Fruit fly (Drosophila melanogaster): Measurements from ENCODE around the gene IFT46.

Gene IFT46

DNA sequence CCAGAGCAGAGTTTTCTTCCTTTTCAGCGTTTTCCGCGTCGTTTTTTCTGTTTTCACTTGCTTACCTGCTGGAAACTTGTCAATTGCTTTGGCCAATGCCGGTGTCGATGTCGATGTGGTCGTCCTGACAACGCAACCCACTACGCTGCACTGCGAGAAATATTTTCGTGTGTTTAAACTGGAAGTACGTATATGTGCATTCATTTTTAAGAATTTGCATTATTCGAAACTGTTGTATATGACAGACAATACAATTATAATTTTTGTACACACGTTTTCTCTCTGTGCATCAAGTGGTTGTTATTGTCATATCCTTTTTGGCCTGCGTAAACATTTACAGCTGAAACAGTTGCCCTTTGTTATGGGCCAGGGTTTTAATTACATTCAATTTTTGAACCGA, at the start of gene IFT46 (continued):
- TF ChIP-seq chif (GFP tag; optimal IDR thresholded peaks at IDR 0.05): peak in 1 of 2 experiments; percentile 43
- peak; percentile 24 to 26 for TF ChIP-seq dpn (GFP tag; optimal IDR thresholded peaks at IDR 0.05)
- TF ChIP-seq sug (tag; optimal IDR thresholded peaks at IDR 0.05): no peak
- TF ChIP-seq H15 (GFP tag; IDR thresholded peaks at IDR 0.05): 0 out of 3 replicates have a peak, but pooled peaks have one; percentile 23
- TF ChIP-seq Antp (GFP tag; optimal IDR thresholded peaks at IDR 0.05): peak; percentile 17
- 0 out of 2 replicates have a peak, but pooled peaks have one; percentile 23 for TF ChIP-seq Ada2b (GFP tag; IDR thresholded peaks at IDR 0.05)
- TF ChIP-seq CG17829 (tag; optimal IDR thresholded peaks at IDR 0.05): peak; percentile 3
- no peak for TF ChIP-seq gfzf (GFP tag; optimal IDR thresholded peaks at IDR 0.05)
- 0 out of 2 replicates have a peak, but pooled peaks have one; percentile 26 for TF ChIP-seq Ptx1 (GFP tag; IDR thresholded peaks at IDR 0.05)
- TF ChIP-seq tgo (GFP tag; IDR thresholded peaks at IDR 0.05): 0 out of 3 replicates have a peak, but pooled peaks have one; percentile 14
- peak; percentile 55 for TF ChIP-seq fd102C (GFP tag; optimal IDR thresholded peaks at IDR 0.05)
- TF ChIP-seq fru (optimal IDR thresholded peaks at IDR 0.05): no peak
- TF ChIP-seq CG15479 (GFP tag; optimal IDR thresholded peaks at IDR 0.05): peak; percentile 73
- TF ChIP-seq CG6689 (GFP tag; IDR thresholded peaks at IDR 0.05): 0 out of 2 replicates have a peak, but pooled peaks have one; percentile 12
- no peak for TF ChIP-seq CG43689 (GFP tag; IDR thresholded peaks at IDR 0.05)
- peak; percentile 61 for TF ChIP-seq Xrp1 (GFP tag; IDR thresholded peaks at IDR 0.05)
- TF ChIP-seq CG18262 (tag; optimal IDR thresholded peaks at IDR 0.05): peak; percentile 11
- no peak for TF ChIP-seq lov (optimal IDR thresholded peaks at IDR 0.05)
- 0 out of 3 replicates have a peak, but pooled peaks have one; percentile 61 for TF ChIP-seq lov (GFP tag; IDR thresholded peaks at IDR 0.05)
- TF ChIP-seq phol (tag; optimal IDR thresholded peaks at IDR 0.05): peak; percentile 14
- peak; percentile 24 for TF ChIP-seq CG8924 (tag; optimal IDR thresholded peaks at IDR 0.05)
- TF ChIP-seq zen (tag; optimal IDR thresholded peaks at IDR 0.05): peak; percentile 96
- TF ChIP-seq pum (GFP tag; optimal IDR thresholded peaks at IDR 0.05): no peak
- peak; percentile 3 for TF ChIP-seq CG12391 (tag; optimal IDR thresholded peaks at IDR 0.05)

DNA sequence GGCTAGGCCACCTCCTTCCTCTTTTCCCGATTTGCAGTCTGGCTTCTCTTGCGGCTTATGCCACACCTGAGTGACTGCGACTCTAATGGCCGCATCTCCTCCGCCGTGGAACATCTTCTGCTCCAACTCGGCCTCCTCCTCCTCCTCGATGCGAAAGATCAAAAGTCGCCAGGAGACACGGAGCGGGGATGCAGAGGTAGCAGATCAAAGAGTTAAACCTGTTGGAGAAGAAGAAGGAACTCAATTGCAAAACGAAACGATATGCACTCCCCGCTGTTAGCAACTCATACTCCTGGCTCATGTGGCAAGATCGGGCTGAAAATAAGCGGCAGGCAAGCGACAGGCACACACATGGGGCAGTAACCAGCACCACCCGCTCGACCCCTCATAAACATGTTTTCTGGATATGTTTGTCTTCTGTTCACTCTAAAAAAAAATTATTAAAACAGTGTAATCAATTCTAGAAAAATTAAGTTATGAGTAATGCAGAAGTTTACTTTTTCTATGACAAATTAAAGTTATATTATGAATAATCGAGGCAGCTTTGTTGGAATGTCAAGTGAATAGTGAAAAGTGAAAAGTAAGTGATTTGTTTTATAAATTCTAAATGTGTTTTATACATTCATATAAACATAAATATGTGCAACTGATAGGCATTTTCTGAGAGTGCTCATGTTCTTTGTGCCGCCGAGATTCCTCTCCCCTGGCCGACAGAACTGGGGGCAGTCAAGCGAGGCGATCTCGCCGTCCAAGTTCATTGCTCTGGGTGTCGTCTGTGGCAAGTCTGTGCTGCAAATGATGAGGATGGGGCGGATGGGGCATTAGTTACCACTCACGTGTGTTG, 49.0 kb upstream of the IFT46 start:
- TF ChIP-seq CG31388 (GFP tag; optimal IDR thresholded peaks at IDR 0.05) (no peak), al (GFP tag; IDR thresholded peaks at IDR 0.05) (no peak), bsh (GFP tag; optimal IDR thresholded peaks at IDR 0.05) (peak; percentile 10 to 58), CG2889 (GFP tag; IDR thresholded peaks at IDR 0.05) (no peak), chinmo (GFP tag; IDR thresholded peaks at IDR 0.05; ENCODE audit: partially characterized antibody) (no peak), CG13287 (GFP tag; IDR thresholded peaks at IDR 0.05; ENCODE audit: partially characterized antibody) (no peak), CG1832 (GFP tag; optimal IDR thresholded peaks at IDR 0.05) (no peak), Nf-YB (GFP tag; optimal IDR thresholded peaks at IDR 0.05) (no peak), CG15696 (tag; optimal IDR thresholded peaks at IDR 0.05) (no peak), Vsx1 (GFP tag; optimal IDR thresholded peaks at IDR 0.05) (no peak), CG14860 (GFP tag; IDR thresholded peaks at IDR 0.05; ENCODE audit: partially characterized antibody) (no peak), CG10959 (GFP tag; IDR thresholded peaks at IDR 0.05) (no peak), CG2129 (GFP tag; IDR thresholded peaks at IDR 0.05; ENCODE audit: partially characterized antibody) (no peak), Ets65A (GFP tag) (peak; percentile 78), CG9727 (GFP tag; optimal IDR thresholded peaks at IDR 0.05) (no peak), kni (GFP tag; optimal IDR thresholded peaks at IDR 0.05) (no peak), Atf6 (GFP tag; IDR thresholded peaks at IDR 0.05) (no peak), CG2120 (GFP tag; optimal IDR thresholded peaks at IDR 0.05) (no peak), ash1 (GFP tag; optimal IDR thresholded peaks at IDR 0.05) (no peak), CG8359 (GFP tag; optimal IDR thresholded peaks at IDR 0.05; ENCODE audit: borderline replicate concordance) (no peak), sqz (GFP tag; optimal IDR thresholded peaks at IDR 0.05) (no peak), sd (tag; optimal IDR thresholded peaks at IDR 0.05) (no peak), twi (tag; optimal IDR thresholded peaks at IDR 0.05) (peak; percentile 95), Deaf1 (tag; optimal IDR thresholded peaks at IDR 0.05) (no peak), kay (GFP tag; optimal IDR thresholded peaks at IDR 0.05) (no peak), Mad (GFP tag; optimal IDR thresholded peaks at IDR 0.05) (no peak)
